Fruit fly (Drosophila melanogaster): Measurements from ENCODE around the gene TP53INP.

TP53INP gene

dm6 chr3L:4380231-4380645 lies 26.5 kb upstream of the TP53INP start, which contains the start of gene DopEcR (continued):
- TF ChIP-seq Stat92E (GFP tag; optimal IDR thresholded peaks at IDR 0.05) (peak in 1 of 3 experiments; percentile 49), Hr78 (GFP tag; optimal IDR thresholded peaks at IDR 0.05) (no peak), kni (GFP tag; optimal IDR thresholded peaks at IDR 0.05) (peak; percentile 14), sna (GFP tag; IDR thresholded peaks at IDR 0.05; ENCODE audit: partially characterized antibody) (peak; percentile 73), bcd (GFP tag; optimal IDR thresholded peaks at IDR 0.05) (no peak), CG8478 (optimal IDR thresholded peaks at IDR 0.05) (no peak), CG15601 (tag; optimal IDR thresholded peaks at IDR 0.05) (peak; percentile 18), sob (GFP tag; IDR thresholded peaks at IDR 0.05) (no peak; the same call in 1 of the 2 replicates), CG31388 (GFP tag; optimal IDR thresholded peaks at IDR 0.05) (no peak), CG6272 (GFP tag; IDR thresholded peaks at IDR 0.05) (no peak), Doc3 (GFP tag; IDR thresholded peaks at IDR 0.05; ENCODE audit: partially characterized antibody) (no peak), pros (GFP tag; optimal IDR thresholded peaks at IDR 0.05) (no peak), stc (GFP tag; IDR thresholded peaks at IDR 0.05) (peak; percentile 22; the same call in 1 of the 2 replicates), usp (GFP tag; optimal IDR thresholded peaks at IDR 0.05) (no peak), dmrt99B (tag; optimal IDR thresholded peaks at IDR 0.05) (peak; percentile 22), CG14014 (GFP tag; IDR thresholded peaks at IDR 0.05) (peak; percentile 16; the same call in 1 of the 2 replicates), CG15514 (GFP tag; optimal IDR thresholded peaks at IDR 0.05) (peak; percentile 31), HLHmδ (GFP tag; optimal IDR thresholded peaks at IDR 0.05) (peak; percentile 24), CG11398 (GFP tag; optimal IDR thresholded peaks at IDR 0.05) (no peak), CG11560 (tag; IDR thresholded peaks at IDR 0.05) (no peak), gem (tag; optimal IDR thresholded peaks at IDR 0.05) (no peak), CG6683 (GFP tag; optimal IDR thresholded peaks at IDR 0.05) (no peak), en (GFP tag; optimal IDR thresholded peaks at IDR 0.05) (no peak), D (optimal IDR thresholded peaks at IDR 0.05) (no peak), D (GFP tag; optimal IDR thresholded peaks at IDR 0.05) (peak; percentile 3), Oli (tag; optimal IDR thresholded peaks at IDR 0.05) (no peak), ERR (GFP tag; optimal IDR thresholded peaks at IDR 0.05) (no peak), odd (GFP tag; optimal IDR thresholded peaks at IDR 0.05) (no peak), CG7839 (tag; optimal IDR thresholded peaks at IDR 0.05) (no peak), onecut (GFP tag; IDR thresholded peaks at IDR 0.05) (peak; percentile 6; the same call in 1 of the 2 replicates), Poxn (GFP tag; IDR thresholded peaks at IDR 0.05) (no peak), nau (GFP tag; optimal IDR thresholded peaks at IDR 0.05) (peak; percentile 28), slbo (GFP tag; IDR thresholded peaks at IDR 0.05) (peak; percentile 22; the same call in 1 of the 2 replicates), NfI (GFP tag; optimal IDR thresholded peaks at IDR 0.05) (peak; percentile 17), pum (GFP tag; optimal IDR thresholded peaks at IDR 0.05) (no peak), Xbp1 (GFP tag; optimal IDR thresholded peaks at IDR 0.05) (no peak), hkb (optimal IDR thresholded peaks at IDR 0.05) (no peak), hkb (GFP tag; IDR thresholded peaks at IDR 0.05) (peak; percentile 52), Adf1 (GFP tag; IDR thresholded peaks at IDR 0.05) (peak; percentile 52; the same call in 1 of the 2 replicates), chn (GFP tag; optimal IDR thresholded peaks at IDR 0.05) (no peak), mld (GFP tag; IDR thresholded peaks at IDR 0.05; ENCODE audit: partially characterized antibody) (no peak), CG12942 (GFP tag; optimal IDR thresholded peaks at IDR 0.05) (no peak), E2f2 (GFP tag; IDR thresholded peaks at IDR 0.05) (no peak; the same call in 1 of the 2 replicates), CG12659 (GFP tag; optimal IDR thresholded peaks at IDR 0.05) (no peak), Fer2 (tag; optimal IDR thresholded peaks at IDR 0.05) (no peak), ken (GFP tag; IDR thresholded peaks at IDR 0.05) (0 out of 3 replicates have a peak, but pooled peaks have one; percentile 50), Sin3A (optimal IDR thresholded peaks at IDR 0.05) (no peak), Hmr (GFP tag; optimal IDR thresholded peaks at IDR 0.05) (peak; percentile 43), ro (GFP tag; IDR thresholded peaks at IDR 0.05) (no peak), Taf1 (GFP tag; IDR thresholded peaks at IDR 0.05) (no peak), CG2202 (tag; optimal IDR thresholded peaks at IDR 0.05) (no peak)
